Fruit fly (Drosophila melanogaster): Measurements from ENCODE around the gene ssx.

Gene ssx

DNA sequence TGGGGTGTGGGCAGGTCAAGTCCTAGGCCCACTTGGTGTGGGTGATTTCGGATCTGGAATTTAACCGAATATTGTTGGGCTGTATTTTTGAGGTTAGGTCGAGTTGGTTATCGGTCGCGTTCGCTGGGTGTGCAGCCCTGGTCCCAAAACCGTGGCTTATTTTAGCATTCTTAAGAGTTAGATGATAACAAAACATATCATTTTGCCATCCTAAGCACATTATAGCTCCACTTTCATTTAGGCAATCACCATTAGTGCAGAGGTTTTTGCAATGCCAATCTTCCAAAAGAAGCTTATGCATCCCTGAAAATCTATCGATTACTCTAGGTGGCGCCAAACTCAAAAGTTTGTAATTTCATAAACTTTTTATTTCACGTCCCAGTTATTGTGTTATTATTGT is 21.1 kb upstream of the ssx start, which contains the start of gene MTPAP (continued):
- TF ChIP-seq Hr39 (optimal IDR thresholded peaks at IDR 0.05) (no peak), CG10979 (tag; optimal IDR thresholded peaks at IDR 0.05) (peak; percentile 16), zen2 (GFP tag; IDR thresholded peaks at IDR 0.05; ENCODE audit: partially characterized antibody) (no peak), aop (GFP tag; IDR thresholded peaks at IDR 0.05) (no peak), CG7987 (GFP tag; optimal IDR thresholded peaks at IDR 0.05) (no peak), CG11723 (GFP tag; optimal IDR thresholded peaks at IDR 0.05) (no peak), pita (GFP tag; optimal IDR thresholded peaks at IDR 0.05) (no peak), CG30403 (GFP tag; optimal IDR thresholded peaks at IDR 0.05) (peak; percentile 15), ftz-f1 (GFP tag; optimal IDR thresholded peaks at IDR 0.05) (no peak), CG9609 (GFP tag; optimal IDR thresholded peaks at IDR 0.05) (no peak), CG2712 (tag; optimal IDR thresholded peaks at IDR 0.05) (peak; percentile 39), CG11560 (tag; IDR thresholded peaks at IDR 0.05) (peak; percentile 53; the same call in 1 of the 3 replicates), CG7839 (tag; optimal IDR thresholded peaks at IDR 0.05) (no peak), dan (GFP tag; IDR thresholded peaks at IDR 0.05) (no peak), cg (GFP tag; optimal IDR thresholded peaks at IDR 0.05) (no peak), CG7372 (GFP tag; IDR thresholded peaks at IDR 0.05) (no peak), da (GFP tag; optimal IDR thresholded peaks at IDR 0.05) (no peak), ken (GFP tag; IDR thresholded peaks at IDR 0.05) (no peak), CG10209 (GFP tag; optimal IDR thresholded peaks at IDR 0.05) (no peak), HLH4C (GFP tag; IDR thresholded peaks at IDR 0.05; ENCODE audit: partially characterized antibody) (peak; percentile 79), Lhr (GFP tag; optimal IDR thresholded peaks at IDR 0.05) (no peak), oc (tag; optimal IDR thresholded peaks at IDR 0.05) (no peak), CG1832 (GFP tag; optimal IDR thresholded peaks at IDR 0.05) (no peak), CG7357 (GFP tag; IDR thresholded peaks at IDR 0.05) (no peak), h (optimal IDR thresholded peaks at IDR 0.05) (no peak), CG15269 (tag; optimal IDR thresholded peaks at IDR 0.05) (no peak), chn (GFP tag; optimal IDR thresholded peaks at IDR 0.05) (no peak), CG11456 (GFP tag; IDR thresholded peaks at IDR 0.05) (no peak), CG12155 (GFP tag; optimal IDR thresholded peaks at IDR 0.05) (no peak), CG4854 (GFP tag; optimal IDR thresholded peaks at IDR 0.05) (no peak), fd64A (GFP tag; optimal IDR thresholded peaks at IDR 0.05) (no peak), CG3281 (GFP tag; optimal IDR thresholded peaks at IDR 0.05) (no peak), CG4424 (GFP tag; optimal IDR thresholded peaks at IDR 0.05) (no peak), E2f2 (GFP tag; IDR thresholded peaks at IDR 0.05) (peak; percentile 93), CG17802 (tag; optimal IDR thresholded peaks at IDR 0.05) (no peak), CG12744 (GFP tag; optimal IDR thresholded peaks at IDR 0.05) (no peak), fd96Cb (tag; optimal IDR thresholded peaks at IDR 0.05) (no peak), ci (GFP tag; IDR thresholded peaks at IDR 0.05) (no peak), CG6254 (GFP tag; optimal IDR thresholded peaks at IDR 0.05) (no peak), Hr3 (GFP tag; optimal IDR thresholded peaks at IDR 0.05) (no peak), CG31388 (GFP tag; optimal IDR thresholded peaks at IDR 0.05) (no peak), exex (tag; optimal IDR thresholded peaks at IDR 0.05) (no peak), Hr78 (GFP tag; optimal IDR thresholded peaks at IDR 0.05) (no peak), CG14965 (GFP tag; optimal IDR thresholded peaks at IDR 0.05; ENCODE audit: borderline replicate concordance) (no peak), fd102C (GFP tag; optimal IDR thresholded peaks at IDR 0.05) (no peak), sens (GFP tag) (peak; percentile 81), MBD-R2 (GFP tag; IDR thresholded peaks at IDR 0.05) (peak; percentile 72), bsh (GFP tag; optimal IDR thresholded peaks at IDR 0.05) (no peak), tio (GFP tag; optimal IDR thresholded peaks at IDR 0.05) (no peak), CG18599 (GFP tag; optimal IDR thresholded peaks at IDR 0.05) (no peak), CG4404 (GFP tag; IDR thresholded peaks at IDR 0.05) (no peak)

Data from whole organism, embryonic.